Fruit fly (Drosophila melanogaster): ENCODE measurements around the gene CG31954.
A peak's percentile ranks its signal among the peaks of the same experiment; 100 is the strongest.

CG31954 gene

dm6 chr2L:3558299-3558698 lies 48.4 kb upstream of the CG31954 start:
- TF ChIP-seq spab (GFP tag; optimal IDR thresholded peaks at IDR 0.05), result peak; percentile 12
- TF ChIP-seq dsx (GFP tag; optimal IDR thresholded peaks at IDR 0.05; ENCODE audit: poor library complexity, severe bottlenecking), result no peak
- TF ChIP-seq CG6808 (GFP tag; optimal IDR thresholded peaks at IDR 0.05), result peak; percentile 11
- TF ChIP-seq cyc (GFP tag; optimal IDR thresholded peaks at IDR 0.05), result peak; percentile 14
- TF ChIP-seq Ets96B (tag; optimal IDR thresholded peaks at IDR 0.05), result peak; percentile 52
- peak; percentile 52 for TF ChIP-seq CG3032 (tag; optimal IDR thresholded peaks at IDR 0.05)
- TF ChIP-seq CG34406 (GFP tag; optimal IDR thresholded peaks at IDR 0.05), result peak; percentile 9
- peak; percentile 51 for TF ChIP-seq CG10669 (GFP tag; optimal IDR thresholded peaks at IDR 0.05)
- TF ChIP-seq CG11902 (GFP tag; optimal IDR thresholded peaks at IDR 0.05), result peak; percentile 12
- no peak for TF ChIP-seq Sox15 (GFP tag; optimal IDR thresholded peaks at IDR 0.05)
- peak; percentile 46 for TF ChIP-seq Eip78C (GFP tag)
- TF ChIP-seq OdsH (GFP tag; optimal IDR thresholded peaks at IDR 0.05), result no peak
- peak; percentile 32 for TF ChIP-seq topi (GFP tag; optimal IDR thresholded peaks at IDR 0.05)
- TF ChIP-seq fkh (GFP tag; optimal IDR thresholded peaks at IDR 0.05), result no peak
- peak; percentile 37 for TF ChIP-seq svp (GFP tag)

dm6 chr2L:3557471-3557870 lies 47.6 kb upstream of the CG31954 start:
- TF ChIP-seq CG8632 (GFP tag; optimal IDR thresholded peaks at IDR 0.05) (peak; percentile 31), CG6163 (GFP tag; IDR thresholded peaks at IDR 0.05) (peak; percentile 61; the same call in 1 of the 3 replicates), Lpt (GFP tag; optimal IDR thresholded peaks at IDR 0.05) (peak; percentile 16), CG31627 (GFP tag; optimal IDR thresholded peaks at IDR 0.05) (no peak), Ets96B (tag; optimal IDR thresholded peaks at IDR 0.05) (peak; percentile 72), svp (GFP tag) (no peak), Sox14 (GFP tag; optimal IDR thresholded peaks at IDR 0.05) (peak; percentile 10), Met (GFP tag; optimal IDR thresholded peaks at IDR 0.05) (peak; percentile 8), Eip75B (GFP tag; optimal IDR thresholded peaks at IDR 0.05) (peak; percentile 53), eg (GFP tag; IDR thresholded peaks at IDR 0.05) (0 out of 3 replicates have a peak, but pooled peaks have one; percentile 15), CG3032 (tag; optimal IDR thresholded peaks at IDR 0.05) (peak; percentile 60), CG4318 (GFP tag; optimal IDR thresholded peaks at IDR 0.05) (peak; percentile 18), CG11902 (GFP tag; optimal IDR thresholded peaks at IDR 0.05) (no peak), pdm3 (GFP tag; optimal IDR thresholded peaks at IDR 0.05) (peak; percentile 57), CG6792 (GFP tag; optimal IDR thresholded peaks at IDR 0.05) (peak; percentile 31), esn (GFP tag; optimal IDR thresholded peaks at IDR 0.05) (no peak), ss (GFP tag; optimal IDR thresholded peaks at IDR 0.05) (peak in 1 of 2 experiments; percentile 59), Hr4 (GFP tag; optimal IDR thresholded peaks at IDR 0.05) (peak; percentile 55), spab (GFP tag; optimal IDR thresholded peaks at IDR 0.05) (peak; percentile 15), CG10669 (GFP tag; optimal IDR thresholded peaks at IDR 0.05) (peak; percentile 47), cyc (GFP tag; optimal IDR thresholded peaks at IDR 0.05) (no peak), CG32006 (GFP tag; optimal IDR thresholded peaks at IDR 0.05) (peak; percentile 49), fd59A (GFP tag; optimal IDR thresholded peaks at IDR 0.05) (peak; percentile 52), CG3919 (GFP tag; optimal IDR thresholded peaks at IDR 0.05) (peak; percentile 59), CG6276 (GFP tag; optimal IDR thresholded peaks at IDR 0.05) (peak; percentile 15), vri (GFP tag; optimal IDR thresholded peaks at IDR 0.05) (no peak), Gug (GFP tag; IDR thresholded peaks at IDR 0.05) (peak; percentile 32; the same call in 1 of the 2 replicates), net (GFP tag; optimal IDR thresholded peaks at IDR 0.05) (peak; percentile 53), CG6808 (GFP tag; optimal IDR thresholded peaks at IDR 0.05) (peak; percentile 40), CG8319 (GFP tag; optimal IDR thresholded peaks at IDR 0.05) (no peak), CG1621 (tag; optimal IDR thresholded peaks at IDR 0.05) (peak; percentile 68), acj6 (GFP tag; optimal IDR thresholded peaks at IDR 0.05) (peak; percentile 33), achi (GFP tag; optimal IDR thresholded peaks at IDR 0.05) (peak; percentile 56), salr (GFP tag; optimal IDR thresholded peaks at IDR 0.05) (peak in 1 of 2 experiments; percentile 15), Eip78C (GFP tag) (peak; percentile 89), CG10631 (GFP tag; optimal IDR thresholded peaks at IDR 0.05) (peak; percentile 58), Sox15 (GFP tag; optimal IDR thresholded peaks at IDR 0.05) (no peak), CG8119 (GFP tag; IDR thresholded peaks at IDR 0.05) (peak; percentile 53; the same call in 2 of the 3 replicates), CG11294 (GFP tag; IDR thresholded peaks at IDR 0.05) (no peak), dsx (GFP tag; optimal IDR thresholded peaks at IDR 0.05; ENCODE audit: poor library complexity, severe bottlenecking) (peak; percentile 63), OdsH (GFP tag; optimal IDR thresholded peaks at IDR 0.05) (peak; percentile 35)

Measured in whole organism, prepupa.